Fruit fly (Drosophila melanogaster) whole organism, embryonic: ENCODE measurements around the gene CG7365.

Experiments
- CG10147 ChIP-seq: fragments of 200-800 bp; sonication (Bioruptor generic); optimal IDR thresholded peaks from 2 replicates; lab custom pipeline; 2019; ENCODE audit warnings: missing biosample characterization, mild to moderate bottlenecking, missing genetic modification characterization, moderate library complexity
- CG10462 ChIP-seq: fragments of 200-800 bp; sonication (Bioruptor generic); optimal IDR thresholded peaks from 2 replicates; lab custom pipeline; 2016; ENCODE audit warnings: missing biosample characterization, missing genetic modification characterization
- CG10654 ChIP-seq: fragments of 200-800 bp; sonication (Bioruptor generic); optimal IDR thresholded peaks from 2 replicates; lab custom pipeline; 2016; ENCODE audit warnings: missing biosample characterization, missing genetic modification characterization
- CG12299 ChIP-seq: fragments of 200-800 bp; sonication (Bioruptor generic); optimal IDR thresholded peaks from 2 replicates; lab custom pipeline; 2018; ENCODE audit warnings: missing biosample characterization, mild to moderate bottlenecking, missing genetic modification characterization
- CG13424 ChIP-seq: fragments of 200-800 bp; sonication (Bioruptor generic); optimal IDR thresholded peaks from 2 replicates; lab custom pipeline; 2019; ENCODE audit warnings: missing biosample characterization, mild to moderate bottlenecking, missing genetic modification characterization, moderate library complexity
- CG14050 ChIP-seq: fragments of 200-800 bp; sonication (Bioruptor generic); IDR thresholded peaks from 3 replicates; pipeline ENCODE4 v1.3.6; 2022; ENCODE audit warnings: missing biosample characterization, missing genetic modification characterization
- CG15073 ChIP-seq: fragments of 200-800 bp; sonication (Bioruptor generic); optimal IDR thresholded peaks from 2 replicates; lab custom pipeline; 2016; ENCODE audit warnings: missing biosample characterization, missing genetic modification characterization
- CG1602 ChIP-seq: fragments of 200-800 bp; sonication (Bioruptor generic); optimal IDR thresholded peaks from 3 replicates; lab custom pipeline; 2016; ENCODE audit warnings: missing biosample characterization, missing genetic modification characterization
- CG1603 ChIP-seq: fragments of 200-800 bp; sonication (Bioruptor generic); optimal IDR thresholded peaks from 2 replicates; lab custom pipeline; 2019; ENCODE audit warnings: missing biosample characterization, mild to moderate bottlenecking, missing genetic modification characterization, moderate library complexity
- CG17361 ChIP-seq: fragments of 200-800 bp; sonication (Bioruptor generic); IDR thresholded peaks from 3 replicates; pipeline ENCODE4 v1.3.6; 2022; ENCODE audit warnings: missing biosample characterization, missing genetic modification characterization
- CG17829 ChIP-seq: fragments of 200-800 bp; optimal IDR thresholded peaks from 2 replicates; lab custom pipeline; 2019; ENCODE audit warnings: missing biosample characterization, mild to moderate bottlenecking, missing genetic modification characterization, moderate library complexity
- CG1832 ChIP-seq: fragments of 200-800 bp; sonication (Bioruptor generic); optimal IDR thresholded peaks from 2 replicates; lab custom pipeline; 2017; ENCODE audit warnings: missing biosample characterization, mild to moderate bottlenecking, missing genetic modification characterization, inconsistent platforms
- CG2116 ChIP-seq: fragments of 200-800 bp; sonication (Bioruptor generic); optimal IDR thresholded peaks from 3 replicates; lab custom pipeline; 2018; ENCODE audit warnings: missing biosample characterization, mild to moderate bottlenecking, missing genetic modification characterization
- CG2678 ChIP-seq: fragments of 200-800 bp; sonication (Bioruptor generic); optimal IDR thresholded peaks from 3 replicates; lab custom pipeline; 2019; ENCODE audit warnings: missing biosample characterization, mild to moderate bottlenecking, missing genetic modification characterization, moderate library complexity
- CG3065 ChIP-seq: fragments of 200-800 bp; sonication (Bioruptor generic); optimal IDR thresholded peaks from 2 replicates; lab custom pipeline; 2016; ENCODE audit warnings: missing biosample characterization, missing genetic modification characterization
- CG31388 ChIP-seq: fragments of 200-800 bp; sonication (Bioruptor generic); optimal IDR thresholded peaks from 2 replicates; lab custom pipeline; 2016; ENCODE audit warnings: missing biosample characterization, missing genetic modification characterization
- CG42726 ChIP-seq: fragments of 200-800 bp; sonication (Bioruptor generic); IDR thresholded peaks from 2 replicates; pipeline ENCODE4 v1.3.6; 2022; ENCODE audit warnings: missing biosample characterization, missing genetic modification characterization; ENCODE audit not compliant: partially characterized antibody
- CG6654 ChIP-seq: fragments of 200-800 bp; sonication (Bioruptor generic); optimal IDR thresholded peaks from 2 replicates; lab custom pipeline; 2017; ENCODE audit warnings: missing biosample characterization, mild to moderate bottlenecking, missing genetic modification characterization
- CG7556 ChIP-seq: fragments of 200-800 bp; sonication (Bioruptor generic); optimal IDR thresholded peaks from 2 replicates; lab custom pipeline; 2017; ENCODE audit warnings: missing biosample characterization, mild to moderate bottlenecking, missing genetic modification characterization
- CG7928 ChIP-seq: fragments of 200-800 bp; sonication (Bioruptor generic); optimal IDR thresholded peaks from 2 replicates; lab custom pipeline; 2017; ENCODE audit warnings: missing biosample characterization, mild to moderate bottlenecking, missing genetic modification characterization
- CTCF ChIP-seq: fragments of 200-800 bp; sonication (Bioruptor generic); optimal IDR thresholded peaks from 2 replicates; lab custom pipeline; 2017; ENCODE audit warnings: missing biosample characterization, mild to moderate bottlenecking, missing genetic modification characterization, moderate library complexity
- Dip2 ChIP-seq: fragments of 200-800 bp; sonication (Bioruptor generic); IDR thresholded peaks from 2 replicates; pipeline ENCODE4 v1.3.6; 2022; ENCODE audit warnings: missing biosample characterization, missing genetic modification characterization
- Dll ChIP-seq: fragments of 200-800 bp; sonication (Bioruptor generic); IDR thresholded peaks from 4 replicates; pipeline ENCODE4 v1.3.6; 2022; ENCODE audit warnings: missing biosample characterization, missing genetic modification characterization; ENCODE audit not compliant: partially characterized antibody
- Elba2 ChIP-seq: fragments of 200-800 bp; sonication (Bioruptor generic); optimal IDR thresholded peaks from 3 replicates; lab custom pipeline; 2016; ENCODE audit warnings: missing biosample characterization, missing genetic modification characterization
- Ets65A ChIP-seq: fragments of 200-800 bp; sonication (Bioruptor generic); peaks from one replicate; lab custom pipeline; 2016; ENCODE audit warnings: missing biosample characterization, missing genetic modification characterization
- Gsc ChIP-seq: fragments of 200-800 bp; sonication (Bioruptor generic); IDR thresholded peaks from 2 replicates; pipeline ENCODE4 v1.3.6; 2022; ENCODE audit warnings: missing biosample characterization, missing genetic modification characterization
- Hr51 ChIP-seq, 2 experiments: fragments of 200-800 bp; sonication (Bioruptor generic); optimal IDR thresholded peaks; 2 replicates in 1 of 2; 3 replicates in 1 of 2; lab custom pipeline; 2016 to 2018; ENCODE audit warnings: missing biosample characterization in 2 of 2, missing genetic modification characterization in 2 of 2, mild to moderate bottlenecking in 1 of 2, moderate library complexity in 1 of 2
- Max ChIP-seq: fragments of 200-800 bp; sonication (Bioruptor generic); optimal IDR thresholded peaks from 2 replicates; lab custom pipeline; 2016; ENCODE audit warnings: missing biosample characterization, mild to moderate bottlenecking, missing genetic modification characterization
- Rfx ChIP-seq: fragments of 200-800 bp; sonication (Bioruptor generic); IDR thresholded peaks from 2 replicates; pipeline ENCODE4 v1.3.6; 2022; ENCODE audit warnings: missing biosample characterization, missing genetic modification characterization
- Scr ChIP-seq: fragments of 200-800 bp; sonication (Bioruptor generic); IDR thresholded peaks from 2 replicates; pipeline ENCODE4 v1.3.6; 2022; ENCODE audit warnings: missing biosample characterization, missing genetic modification characterization; ENCODE audit not compliant: partially characterized antibody
- Stat92E ChIP-seq, 3 experiments: fragments of >200 bp in 2 of 3; fragments of 200-800 bp in 1 of 3; sonication (Bioruptor generic) in 1 of 3; optimal IDR thresholded peaks; 2 replicates each; lab custom pipeline; 2017 to 2019; ENCODE audit warnings: missing biosample characterization in 3 of 3, missing genetic modification characterization in 3 of 3, mild to moderate bottlenecking in 1 of 3, moderate library complexity in 1 of 3
- YL-1 ChIP-seq: fragments of 200-800 bp; sonication (Bioruptor generic); optimal IDR thresholded peaks from 3 replicates; lab custom pipeline; 2017; ENCODE audit warnings: missing biosample characterization, mild to moderate bottlenecking, missing genetic modification characterization
- amos ChIP-seq: fragments of 200-800 bp; sonication (Bioruptor generic); IDR thresholded peaks from 2 replicates; pipeline ENCODE4 v1.3.6; 2022; ENCODE audit warnings: missing biosample characterization, missing genetic modification characterization; ENCODE audit not compliant: partially characterized antibody
- ara ChIP-seq: fragments of 200-800 bp; sonication (Bioruptor generic); IDR thresholded peaks from 2 replicates; pipeline ENCODE4 v1.3.6; 2022; ENCODE audit warnings: missing biosample characterization, missing genetic modification characterization
- cato ChIP-seq: fragments of 200-800 bp; sonication (Bioruptor generic); optimal IDR thresholded peaks from 2 replicates; lab custom pipeline; 2016; ENCODE audit warnings: missing biosample characterization, missing genetic modification characterization, borderline replicate concordance
- ci ChIP-seq: fragments of 200-800 bp; sonication (Bioruptor generic); IDR thresholded peaks from 3 replicates; pipeline ENCODE4 v1.3.6; 2022; ENCODE audit warnings: missing biosample characterization, missing genetic modification characterization
- fd64A ChIP-seq: fragments of 200-800 bp; sonication (Bioruptor generic); optimal IDR thresholded peaks from 3 replicates; lab custom pipeline; 2018; ENCODE audit warnings: missing biosample characterization, mild to moderate bottlenecking, missing genetic modification characterization
- hkb ChIP-seq, 2 experiments: fragments of 200-800 bp in 1 of 2; fragments of >200 bp in 1 of 2; sonication (Bioruptor generic) in 1 of 2; IDR thresholded peaks in 1 of 2; optimal IDR thresholded peaks in 1 of 2; 2 replicates each; pipeline versions ENCODE4 v1.3.6 to Lab custom; 2017 to 2022; ENCODE audit warnings: missing biosample characterization in 1 of 2, missing genetic modification characterization in 1 of 2
- inv ChIP-seq: fragments of 200-800 bp; sonication (Bioruptor generic); IDR thresholded peaks from 2 replicates; pipeline ENCODE4 v1.3.6; 2022; ENCODE audit warnings: missing biosample characterization, missing genetic modification characterization; ENCODE audit not compliant: partially characterized antibody
- kah ChIP-seq: fragments of 200-800 bp; sonication (Bioruptor generic); optimal IDR thresholded peaks from 2 replicates; lab custom pipeline; 2018; ENCODE audit warnings: missing biosample characterization, mild to moderate bottlenecking, missing genetic modification characterization
- org-1 ChIP-seq: fragments of 200-800 bp; sonication (Bioruptor generic); optimal IDR thresholded peaks from 2 replicates; lab custom pipeline; 2017; ENCODE audit warnings: missing biosample characterization, missing genetic modification characterization
- pfk ChIP-seq: fragments of 200-800 bp; sonication (Bioruptor generic); optimal IDR thresholded peaks from 2 replicates; lab custom pipeline; 2018; ENCODE audit warnings: missing biosample characterization, mild to moderate bottlenecking, missing genetic modification characterization, moderate library complexity
- phol ChIP-seq: fragments of 200-800 bp; sonication (Bioruptor generic); optimal IDR thresholded peaks from 3 replicates; lab custom pipeline; 2018; ENCODE audit warnings: missing biosample characterization, mild to moderate bottlenecking, missing genetic modification characterization, moderate library complexity
- pita ChIP-seq: fragments of 200-800 bp; sonication (Bioruptor generic); optimal IDR thresholded peaks from 2 replicates; lab custom pipeline; 2017; ENCODE audit warnings: missing biosample characterization, mild to moderate bottlenecking, missing genetic modification characterization
- rib ChIP-seq: fragments of 200-800 bp; sonication (Bioruptor generic); IDR thresholded peaks from 2 replicates; pipeline ENCODE4 v1.3.6; 2022; ENCODE audit warnings: missing biosample characterization, missing genetic modification characterization
- trem ChIP-seq: fragments of 200-800 bp; optimal IDR thresholded peaks from 3 replicates; lab custom pipeline; 2019; ENCODE audit warnings: missing biosample characterization, mild to moderate bottlenecking, missing genetic modification characterization, moderate library complexity
- vvl ChIP-seq: fragments of 200-800 bp; sonication (Bioruptor generic); IDR thresholded peaks from 2 replicates; pipeline ENCODE4 v1.3.6; 2022; ENCODE audit warnings: missing biosample characterization, missing genetic modification characterization
- zen2 ChIP-seq: fragments of 200-800 bp; sonication (Bioruptor generic); IDR thresholded peaks from 3 replicates; pipeline ENCODE4 v1.3.6; 2022; ENCODE audit warnings: missing biosample characterization, missing genetic modification characterization; ENCODE audit not compliant: partially characterized antibody
- zf30C ChIP-seq: fragments of 200-800 bp; sonication (Bioruptor generic); optimal IDR thresholded peaks from 3 replicates; lab custom pipeline; 2018; ENCODE audit warnings: missing biosample characterization, mild to moderate bottlenecking, missing genetic modification characterization

CG7365 gene

DNA sequence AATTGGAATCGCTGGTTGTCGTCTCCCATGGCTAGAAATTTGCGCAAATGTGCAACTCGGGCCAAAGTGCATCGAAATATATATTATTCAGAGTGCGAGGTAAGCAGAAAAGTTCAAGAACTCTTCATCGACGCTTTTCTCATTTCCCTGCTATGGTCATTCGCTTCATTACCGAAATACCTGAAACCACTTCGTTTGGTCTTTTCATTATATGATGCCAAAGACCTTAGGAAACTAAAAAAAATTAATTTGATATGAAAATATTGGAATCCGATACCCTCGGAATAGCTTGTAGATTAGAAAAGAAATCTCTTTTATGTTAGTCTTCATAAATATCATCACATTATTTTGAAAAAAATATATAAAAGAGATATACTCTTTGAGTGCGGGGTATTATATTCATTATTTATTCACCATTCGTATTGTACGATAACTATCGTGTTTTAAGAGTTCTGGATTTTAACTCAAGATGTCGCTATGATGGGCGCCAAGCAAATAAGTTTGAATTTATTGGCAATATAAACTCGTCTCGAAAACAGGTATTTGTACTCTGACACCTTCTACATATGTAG is 14.3 kb downstream of the CG7365 start, which contains the start of gene CG14187 (continued):
- peak; percentile 42; the same call in 1 of the 2 replicates for TF ChIP-seq Rfx (GFP tag; lab: Robert Waterston, UW)
- no peak for TF ChIP-seq CG14050 (GFP tag; lab: Robert Waterston, UW)
- TF ChIP-seq ara (GFP tag; lab: Robert Waterston, UW): no peak
- TF ChIP-seq Gsc: no peak
- TF ChIP-seq CG13424 (tag; lab: Kevin White, UChicago): peak; percentile 28
- no peak for TF ChIP-seq CG10654 (GFP tag; lab: Kevin White, UChicago)
- peak; percentile 44; the same call in 1 of the 2 replicates for TF ChIP-seq inv
- no peak for TF ChIP-seq phol
- no peak for TF ChIP-seq YL-1 (GFP tag; lab: Kevin White, UChicago)
- TF ChIP-seq zf30C (GFP tag; lab: Kevin White, UChicago): no peak
- no peak for TF ChIP-seq CG3065 (GFP tag; lab: Kevin White, UChicago)
- peak; percentile 65 for TF ChIP-seq Scr (GFP tag; lab: Robert Waterston, UW)
- no peak for TF ChIP-seq pita (GFP tag; lab: Kevin White, UChicago)
- TF ChIP-seq CG17829 (tag; lab: Kevin White, UChicago): peak; percentile 9
- no peak for TF ChIP-seq cato (GFP tag; lab: Kevin White, UChicago)
- no peak for TF ChIP-seq CG1603 (tag; lab: Kevin White, UChicago)
- no peak for TF ChIP-seq CG17361 (GFP tag; lab: Robert Waterston, UW)
- no peak for TF ChIP-seq CG7556
- TF ChIP-seq Hr51 (GFP tag; optimal IDR thresholded peaks at IDR 0.05; lab: Kevin White, UChicago): peak in 1 of 2 experiments; percentile 8
- no peak for TF ChIP-seq kah (GFP tag; lab: Kevin White, UChicago)
- TF ChIP-seq CG1602: no peak
- no peak for TF ChIP-seq CG6654 (GFP tag; lab: Kevin White, UChicago)
- TF ChIP-seq Stat92E (GFP tag; optimal IDR thresholded peaks at IDR 0.05; lab: Kevin White, UChicago): no peak
- TF ChIP-seq fd64A (GFP tag; lab: Kevin White, UChicago): no peak
- no peak for TF ChIP-seq Dip2 (GFP tag; lab: Robert Waterston, UW)
- no peak for TF ChIP-seq CG2678 (tag; lab: Kevin White, UChicago)
- no peak for TF ChIP-seq CG10462 (GFP tag; lab: Kevin White, UChicago)
- no peak for TF ChIP-seq CG12299 (tag; lab: Kevin White, UChicago)
- TF ChIP-seq rib (GFP tag; lab: Robert Waterston, UW): no peak
- no peak for TF ChIP-seq zen2 (GFP tag; lab: Robert Waterston, UW)
- TF ChIP-seq Dll: peak; percentile 63; the same call in 2 of the 4 replicates
- TF ChIP-seq CG2116 (GFP tag; lab: Kevin White, UChicago): no peak
- no peak for TF ChIP-seq org-1 (GFP tag; lab: Kevin White, UChicago)
- TF ChIP-seq CG15073 (GFP tag; lab: Kevin White, UChicago): no peak
- TF ChIP-seq CG31388 (GFP tag; lab: Kevin White, UChicago): no peak
- no peak for TF ChIP-seq Max (GFP tag; lab: Kevin White, UChicago)
- peak; percentile 79 for TF ChIP-seq amos
- TF ChIP-seq CG10147 (GFP tag; lab: Kevin White, UChicago): no peak
- TF ChIP-seq hkb (optimal IDR thresholded peaks at IDR 0.05; lab: Kevin White, UChicago): no peak
- no peak for TF ChIP-seq hkb (GFP tag; IDR thresholded peaks at IDR 0.05; lab: Robert Waterston, UW)
- TF ChIP-seq pfk (GFP tag; lab: Kevin White, UChicago): no peak
- peak; percentile 94 for TF ChIP-seq vvl
- no peak for TF ChIP-seq CG7928 (GFP tag; lab: Kevin White, UChicago)
- TF ChIP-seq CG1832 (GFP tag; lab: Kevin White, UChicago): no peak
- 0 out of 2 replicates have a peak, but pooled peaks have one; percentile 26 for TF ChIP-seq CG42726
- TF ChIP-seq Ets65A (GFP tag; lab: Kevin White, UChicago): no peak
- TF ChIP-seq trem (tag; lab: Kevin White, UChicago): no peak
- peak; percentile 89 for TF ChIP-seq CTCF
- TF ChIP-seq Elba2 (GFP tag; lab: Kevin White, UChicago): no peak
- TF ChIP-seq ci (GFP tag; lab: Robert Waterston, UW): peak; percentile 38; the same call in 1 of the 3 replicates
